Worm (Caenorhabditis elegans): ENCODE measurements around the gene sec-5.

- TF ChIP-seq nhr-11 (tag; optimal IDR thresholded peaks at IDR 0.05) (no peak), fkh-10 (GFP tag; optimal IDR thresholded peaks at IDR 0.05) (no peak), tbx-2 (tag; optimal IDR thresholded peaks at IDR 0.05) (no peak), ceh-6 (GFP tag; optimal IDR thresholded peaks at IDR 0.05) (no peak), K09A11.1 (tag; optimal IDR thresholded peaks at IDR 0.05; ENCODE audit: insufficient read depth) (no peak), hlh-30 (tag; optimal IDR thresholded peaks at IDR 0.05; ENCODE audit: insufficient read depth) (no peak), pros-1 (tag; optimal IDR thresholded peaks at IDR 0.05) (no peak), dve-1 (tag; optimal IDR thresholded peaks at IDR 0.05) (no peak), pha-4 (tag; optimal IDR thresholded peaks at IDR 0.05) (no peak), syd-9 (tag; optimal IDR thresholded peaks at IDR 0.05) (no peak), ceh-2 (tag; optimal IDR thresholded peaks at IDR 0.05) (no peak), eyg-1 (tag; optimal IDR thresholded peaks at IDR 0.05) (no peak), unc-86 (tag; optimal IDR thresholded peaks at IDR 0.05) (no peak), ama-1 (optimal IDR thresholded peaks at IDR 0.05) (no peak)
Observed at ce11 chrII:9211684-9212083, 34.7 kb upstream of the sec-5 start.

All from whole organism, late embryonic.